Worm (Caenorhabditis elegans): ENCODE results near the gene F46C3.7.

The F46C3.7 gene

DNA sequence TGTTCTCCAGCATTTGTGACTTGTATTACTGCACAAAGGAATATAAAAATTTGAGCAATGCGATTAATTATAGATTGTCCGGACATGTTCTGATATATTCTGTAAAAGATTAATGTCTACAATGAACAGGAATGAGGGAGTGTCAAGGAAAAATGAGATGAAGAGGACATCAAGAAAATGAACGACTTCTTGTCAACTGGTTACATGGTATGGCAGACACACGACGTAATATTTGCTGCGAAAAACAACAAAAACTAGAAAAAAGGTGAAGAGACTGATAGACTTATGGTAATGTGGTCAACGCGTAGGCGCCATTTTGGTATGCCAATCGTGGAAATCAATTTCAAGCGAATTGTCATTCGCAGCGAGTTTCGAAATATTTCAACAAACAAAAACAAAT lies 6.7 kb downstream of the F46C3.7 start, which contains the start of gene igeg-2:
TSS of gene igeg-2 (minus strand) at position 101 of the 400 bp plus-strand sequence.
- TF ChIP-seq nhr-67 (tag; optimal IDR thresholded peaks at IDR 0.05) = no peak
- TF ChIP-seq pha-4 (tag; optimal IDR thresholded peaks at IDR 0.05) = no peak
- no peak for TF ChIP-seq mdl-1 (tag; optimal IDR thresholded peaks at IDR 0.05)
- TF ChIP-seq aly-2 (tag; optimal IDR thresholded peaks at IDR 0.05) = no peak
- TF ChIP-seq pqm-1 (tag; optimal IDR thresholded peaks at IDR 0.05) = no peak

- TF ChIP-seq hmg-11 (tag; optimal IDR thresholded peaks at IDR 0.05) (no peak), jun-1 (tag; optimal IDR thresholded peaks at IDR 0.05) (peak; percentile 25), egl-27 (tag; optimal IDR thresholded peaks at IDR 0.05) (peak; percentile 57), fkh-2 (tag; optimal IDR thresholded peaks at IDR 0.05) (no peak), pqm-1 (tag; optimal IDR thresholded peaks at IDR 0.05) (peak; percentile 66), nhr-12 (tag; optimal IDR thresholded peaks at IDR 0.05) (no peak), elt-2 (tag; optimal IDR thresholded peaks at IDR 0.05) (peak; percentile 91), eor-1 (tag; optimal IDR thresholded peaks at IDR 0.05) (no peak), nhr-28 (tag; optimal IDR thresholded peaks at IDR 0.05) (no peak), ama-1 (optimal IDR thresholded peaks at IDR 0.05) (no peak), fos-1 (tag; optimal IDR thresholded peaks at IDR 0.05) (no peak), nhr-11 (tag; optimal IDR thresholded peaks at IDR 0.05) (no peak), nhr-237 (tag; optimal IDR thresholded peaks at IDR 0.05) (no peak), sea-2 (GFP tag; optimal IDR thresholded peaks at IDR 0.05) (no peak)
Observed at ce11 chrX:11447695-11448094, 7.9 kb downstream of the F46C3.7 start.

ce11 chrX:11450261-11450660 lies 10.4 kb downstream of the F46C3.7 start:
- TF ChIP-seq pqm-1 (tag; optimal IDR thresholded peaks at IDR 0.05) (no peak), pha-4 (tag; optimal IDR thresholded peaks at IDR 0.05) (no peak), fkh-2 (tag; optimal IDR thresholded peaks at IDR 0.05) (no peak), nhr-43 (tag; optimal IDR thresholded peaks at IDR 0.05; ENCODE audit: poor library complexity, severe bottlenecking) (no peak), nhr-67 (tag; optimal IDR thresholded peaks at IDR 0.05) (no peak), lin-15B (tag; optimal IDR thresholded peaks at IDR 0.05) (no peak), ceh-16 (tag; optimal IDR thresholded peaks at IDR 0.05) (no peak), nhr-11 (tag; optimal IDR thresholded peaks at IDR 0.05) (no peak), egl-27 (tag; optimal IDR thresholded peaks at IDR 0.05) (no peak), nhr-23 (tag; optimal IDR thresholded peaks at IDR 0.05) (peak; percentile 25), elt-1 (tag; optimal IDR thresholded peaks at IDR 0.05) (no peak), ZK546.5 (tag; optimal IDR thresholded peaks at IDR 0.05) (no peak), elt-3 (tag; optimal IDR thresholded peaks at IDR 0.05) (peak in 2 of 3 experiments; percentile 86 to 93), nhr-25 (tag; optimal IDR thresholded peaks at IDR 0.05) (peak; percentile 53), fos-1 (tag; optimal IDR thresholded peaks at IDR 0.05) (no peak), mdl-1 (tag; optimal IDR thresholded peaks at IDR 0.05) (no peak), nhr-77 (tag; optimal IDR thresholded peaks at IDR 0.05) (no peak), snpc-4 (tag; optimal IDR thresholded peaks at IDR 0.05) (no peak), nhr-28 (tag; optimal IDR thresholded peaks at IDR 0.05) (no peak), jun-1 (tag; optimal IDR thresholded peaks at IDR 0.05) (no peak), unc-39 (tag; optimal IDR thresholded peaks at IDR 0.05) (no peak), nfya-1 (tag; optimal IDR thresholded peaks at IDR 0.05; ENCODE audit: insufficient read depth) (no peak), R02D3.7 (tag; optimal IDR thresholded peaks at IDR 0.05) (peak; percentile 11), egl-5 (tag; optimal IDR thresholded peaks at IDR 0.05) (no peak), nhr-76 (tag; optimal IDR thresholded peaks at IDR 0.05) (no peak), ztf-11 (tag; optimal IDR thresholded peaks at IDR 0.05) (no peak), sea-2 (GFP tag; optimal IDR thresholded peaks at IDR 0.05) (no peak), aly-2 (tag; optimal IDR thresholded peaks at IDR 0.05) (no peak), ceh-82 (tag; optimal IDR thresholded peaks at IDR 0.05) (no peak), hmg-11 (tag; optimal IDR thresholded peaks at IDR 0.05) (no peak)

ce11 chrX:11452316-11452715 lies 12.5 kb downstream of the F46C3.7 start:
- TF ChIP-seq aly-2 (tag; optimal IDR thresholded peaks at IDR 0.05) (no peak), lin-15B (tag; optimal IDR thresholded peaks at IDR 0.05) (no peak), nhr-25 (tag; optimal IDR thresholded peaks at IDR 0.05) (peak; percentile 33), fkh-2 (tag; optimal IDR thresholded peaks at IDR 0.05) (no peak)

DNA sequence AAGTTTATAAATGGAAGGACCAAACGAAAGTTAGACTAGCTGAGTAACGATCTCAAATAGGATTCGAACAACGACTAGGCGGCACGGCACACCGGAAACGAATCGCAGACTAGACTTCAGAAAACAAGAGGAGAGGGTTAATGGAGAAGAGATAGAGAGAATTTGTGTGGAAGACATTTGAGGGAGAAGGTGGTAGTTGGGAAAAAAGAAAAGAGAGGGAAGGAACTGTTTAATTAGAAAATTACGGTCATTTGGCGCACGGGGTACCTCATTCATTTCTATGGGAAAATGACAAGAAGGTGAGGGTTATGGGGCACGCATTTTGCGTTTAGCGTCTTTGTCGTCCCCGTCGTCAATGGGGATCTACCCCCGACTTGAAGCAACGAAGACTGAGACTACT lies 14.4 kb downstream of the F46C3.7 start, which contains the start of gene F48C5.2:
TSS of gene F48C5.2 (minus strand) at position 101 of the 400 bp plus-strand sequence.
- TF ChIP-seq mml-1 (tag; optimal IDR thresholded peaks at IDR 0.05) (no peak), tbx-2 (tag; optimal IDR thresholded peaks at IDR 0.05) (no peak), egl-5 (tag; optimal IDR thresholded peaks at IDR 0.05) (no peak), ama-1 (optimal IDR thresholded peaks at IDR 0.05) (no peak), ztf-4 (tag; optimal IDR thresholded peaks at IDR 0.05) (no peak), pha-4 (tag; optimal IDR thresholded peaks at IDR 0.05) (no peak), lin-39 (tag; optimal IDR thresholded peaks at IDR 0.05) (no peak), nfya-1 (tag; optimal IDR thresholded peaks at IDR 0.05; ENCODE audit: insufficient read depth) (no peak), hmg-11 (tag; optimal IDR thresholded peaks at IDR 0.05) (no peak), ZK546.5 (tag; optimal IDR thresholded peaks at IDR 0.05) (no peak), nhr-67 (tag; optimal IDR thresholded peaks at IDR 0.05) (no peak), unc-62 (GFP tag; optimal IDR thresholded peaks at IDR 0.05) (no peak), R02D3.7 (tag; optimal IDR thresholded peaks at IDR 0.05) (no peak)

Measured in whole organism, L3 larva.